Fruit fly (Drosophila melanogaster) whole organism, embryonic: Measurements from ENCODE around the gene Ssk.
A peak's percentile ranks its signal among the peaks of the same experiment; 100 is the strongest.

ENCODE experiments used
- Adf1 ChIP-seq: fragments of 200-800 bp; sonication (Bioruptor generic); IDR thresholded peaks from 2 replicates; pipeline ENCODE4 v1.3.6; 2022; ENCODE audit warnings: missing biosample characterization, missing genetic modification characterization
- B-H1 ChIP-seq: fragments of 200-800 bp; sonication (Bioruptor generic); IDR thresholded peaks from 3 replicates; pipeline ENCODE4 v1.3.6; 2022; ENCODE audit warnings: missing biosample characterization, missing genetic modification characterization
- Bteb2 ChIP-seq: fragments of 200-800 bp; sonication (Bioruptor generic); optimal IDR thresholded peaks from 2 replicates; lab custom pipeline; 2016; ENCODE audit warnings: missing biosample characterization, missing genetic modification characterization
- CG10543 ChIP-seq: fragments of 200-800 bp; sonication (Bioruptor generic); optimal IDR thresholded peaks from 3 replicates; lab custom pipeline; 2017; ENCODE audit warnings: missing biosample characterization, mild to moderate bottlenecking, missing genetic modification characterization, moderate library complexity
- CG11560 ChIP-seq: fragments of 200-800 bp; sonication (Bioruptor generic); IDR thresholded peaks from 3 replicates; pipeline ENCODE4 v1.3.6; 2022; ENCODE audit warnings: missing biosample characterization, missing genetic modification characterization
- CG14014 ChIP-seq: fragments of 200-800 bp; sonication (Bioruptor generic); IDR thresholded peaks from 2 replicates; pipeline ENCODE4 v1.3.6; 2022; ENCODE audit warnings: missing biosample characterization, missing genetic modification characterization
- CG15269 ChIP-seq: fragments of 200-800 bp; sonication (Bioruptor generic); optimal IDR thresholded peaks from 2 replicates; lab custom pipeline; 2018; ENCODE audit warnings: missing biosample characterization, mild to moderate bottlenecking, missing genetic modification characterization, moderate library complexity
- CG15601 ChIP-seq: fragments of 200-800 bp; sonication (Bioruptor generic); optimal IDR thresholded peaks from 3 replicates; lab custom pipeline; 2019; ENCODE audit warnings: missing biosample characterization, mild to moderate bottlenecking, missing genetic modification characterization, moderate library complexity
- CG34376 ChIP-seq: fragments of 200-800 bp; sonication (Bioruptor generic); optimal IDR thresholded peaks from 2 replicates; lab custom pipeline; 2018; ENCODE audit warnings: missing biosample characterization, mild to moderate bottlenecking, missing genetic modification characterization
- CG6791 ChIP-seq: fragments of 200-800 bp; sonication (Bioruptor generic); IDR thresholded peaks from 3 replicates; pipeline ENCODE4 v1.3.6; 2022; ENCODE audit warnings: missing biosample characterization, missing genetic modification characterization; ENCODE audit not compliant: partially characterized antibody
- CG6813 ChIP-seq: fragments of 200-800 bp; sonication (Bioruptor generic); optimal IDR thresholded peaks from 2 replicates; lab custom pipeline; 2017; ENCODE audit warnings: missing biosample characterization, missing genetic modification characterization, mild to moderate bottlenecking, moderate library complexity, missing genetic modification reagents
- CG8089 ChIP-seq: fragments of 200-800 bp; sonication (Bioruptor generic); optimal IDR thresholded peaks from 3 replicates; lab custom pipeline; 2016; ENCODE audit warnings: missing biosample characterization, missing genetic modification characterization
- CG8388 ChIP-seq: fragments of 200-800 bp; sonication (Bioruptor generic); optimal IDR thresholded peaks from 2 replicates; lab custom pipeline; 2019; ENCODE audit warnings: missing biosample characterization, mild to moderate bottlenecking, missing genetic modification characterization, moderate library complexity
- CG8478 ChIP-seq: fragments of >200 bp; optimal IDR thresholded peaks from 2 replicates; lab custom pipeline; 2018
- CrebB ChIP-seq: fragments of 200-800 bp; sonication (Bioruptor generic); optimal IDR thresholded peaks from 3 replicates; lab custom pipeline; 2018; ENCODE audit warnings: missing biosample characterization, mild to moderate bottlenecking, missing genetic modification characterization
- Dbx ChIP-seq: fragments of 200-800 bp; sonication (Bioruptor generic); IDR thresholded peaks from 3 replicates; pipeline ENCODE4 v1.3.6; 2022; ENCODE audit warnings: missing biosample characterization, missing genetic modification characterization
- ERR ChIP-seq: fragments of 200-800 bp; sonication (Bioruptor generic); optimal IDR thresholded peaks from 2 replicates; lab custom pipeline; 2016; ENCODE audit warnings: missing biosample characterization, missing genetic modification characterization
- Eip74EF ChIP-seq, 2 experiments: fragments of 200-800 bp in 1 of 2; fragments of >200 bp in 1 of 2; sonication (Bioruptor generic) in 1 of 2; optimal IDR thresholded peaks; 2 replicates each; lab custom pipeline; 2017 to 2019; ENCODE audit warnings: missing biosample characterization in 2 of 2, missing genetic modification characterization in 2 of 2, mild to moderate bottlenecking in 1 of 2, moderate library complexity in 1 of 2
- Hr39 ChIP-seq: fragments of >200 bp; optimal IDR thresholded peaks from 2 replicates; lab custom pipeline; 2017
- Hsf ChIP-seq: fragments of 200-800 bp; sonication (Bioruptor generic); optimal IDR thresholded peaks from 3 replicates; lab custom pipeline; 2016; ENCODE audit warnings: missing biosample characterization, missing genetic modification characterization
- Max ChIP-seq: fragments of 200-800 bp; sonication (Bioruptor generic); optimal IDR thresholded peaks from 2 replicates; lab custom pipeline; 2016; ENCODE audit warnings: missing biosample characterization, mild to moderate bottlenecking, missing genetic modification characterization
- Med ChIP-seq: fragments of 200-800 bp; sonication (Bioruptor generic); peaks from one replicate; lab custom pipeline; 2016; ENCODE audit warnings: missing biosample characterization, missing genetic modification characterization, mild to moderate bottlenecking, inconsistent platforms, moderate library complexity
- Meics ChIP-seq: fragments of 200-800 bp; sonication (Bioruptor generic); optimal IDR thresholded peaks from 2 replicates; lab custom pipeline; 2017; ENCODE audit warnings: missing biosample characterization, mild to moderate bottlenecking, missing genetic modification characterization
- Mes4 ChIP-seq: fragments of 200-800 bp; sonication (Bioruptor generic); optimal IDR thresholded peaks from 2 replicates; lab custom pipeline; 2016; ENCODE audit warnings: missing biosample characterization, missing genetic modification characterization
- Nf-YC ChIP-seq: fragments of 200-800 bp; optimal IDR thresholded peaks from 3 replicates; lab custom pipeline; 2019; ENCODE audit warnings: missing biosample characterization, mild to moderate bottlenecking, missing genetic modification characterization, moderate library complexity
- PHDP ChIP-seq: fragments of 200-800 bp; sonication (Bioruptor generic); optimal IDR thresholded peaks from 3 replicates; lab custom pipeline; 2018; ENCODE audit warnings: missing biosample characterization, mild to moderate bottlenecking, missing genetic modification characterization, moderate library complexity
- Spps ChIP-seq: fragments of 200-800 bp; sonication (Bioruptor generic); optimal IDR thresholded peaks from 2 replicates; lab custom pipeline; 2018; ENCODE audit warnings: missing biosample characterization, mild to moderate bottlenecking, missing genetic modification characterization
- cg ChIP-seq: fragments of 200-800 bp; sonication (Bioruptor generic); optimal IDR thresholded peaks from 3 replicates; lab custom pipeline; 2019; ENCODE audit warnings: missing biosample characterization, mild to moderate bottlenecking, missing genetic modification characterization, moderate library complexity
- chif ChIP-seq, 2 experiments: fragments of 200-800 bp; sonication (Bioruptor generic); optimal IDR thresholded peaks; 3 replicates each; lab custom pipeline; 2016; ENCODE audit warnings: missing biosample characterization in 2 of 2, missing genetic modification characterization in 2 of 2
- dan ChIP-seq: fragments of 200-800 bp; sonication (Bioruptor generic); IDR thresholded peaks from 2 replicates; pipeline ENCODE4 v1.3.6; 2022; ENCODE audit warnings: missing biosample characterization, missing genetic modification characterization
- danr ChIP-seq: fragments of 200-800 bp; sonication (Bioruptor generic); IDR thresholded peaks from 2 replicates; pipeline ENCODE4 v1.3.6; 2022; ENCODE audit warnings: missing biosample characterization, missing genetic modification characterization
- disco-r ChIP-seq: fragments of 200-800 bp; sonication (Bioruptor generic); optimal IDR thresholded peaks from 2 replicates; lab custom pipeline; 2016; ENCODE audit warnings: missing biosample characterization, missing genetic modification characterization
- emc ChIP-seq: fragments of 200-800 bp; sonication (Bioruptor generic); optimal IDR thresholded peaks from 2 replicates; lab custom pipeline; 2016; ENCODE audit warnings: missing biosample characterization, missing genetic modification characterization
- ems ChIP-seq: fragments of 200-800 bp; sonication (Bioruptor generic); optimal IDR thresholded peaks from 3 replicates; lab custom pipeline; 2016; ENCODE audit warnings: missing biosample characterization, missing genetic modification characterization
- eve ChIP-seq, 2 experiments: fragments of >200 bp; optimal IDR thresholded peaks; 2 replicates each; lab custom pipeline; 2017; ENCODE audit warnings: missing biosample characterization in 2 of 2, missing genetic modification characterization in 2 of 2
- fd96Cb ChIP-seq: fragments of 200-800 bp; sonication (Bioruptor generic); optimal IDR thresholded peaks from 2 replicates; lab custom pipeline; 2018; ENCODE audit warnings: missing biosample characterization, mild to moderate bottlenecking, missing genetic modification characterization, moderate library complexity
- grn ChIP-seq: fragments of 200-800 bp; sonication (Bioruptor generic); optimal IDR thresholded peaks from 3 replicates; lab custom pipeline; 2017; ENCODE audit warnings: missing biosample characterization, missing genetic modification characterization
- gsb ChIP-seq: fragments of 200-800 bp; sonication (Bioruptor generic); IDR thresholded peaks from 2 replicates; pipeline ENCODE4 v1.3.6; 2022; ENCODE audit warnings: missing biosample characterization, missing genetic modification characterization
- ken ChIP-seq: fragments of 200-800 bp; sonication (Bioruptor generic); IDR thresholded peaks from 3 replicates; pipeline ENCODE4 v1.3.6; 2022; ENCODE audit warnings: missing biosample characterization, missing genetic modification characterization
- phol ChIP-seq: fragments of 200-800 bp; sonication (Bioruptor generic); optimal IDR thresholded peaks from 3 replicates; lab custom pipeline; 2018; ENCODE audit warnings: missing biosample characterization, mild to moderate bottlenecking, missing genetic modification characterization, moderate library complexity
- repo ChIP-seq: fragments of 200-800 bp; sonication (Bioruptor generic); optimal IDR thresholded peaks from 2 replicates; lab custom pipeline; 2016; ENCODE audit warnings: missing biosample characterization, missing genetic modification characterization
- sisA ChIP-seq: fragments of 200-800 bp; sonication (Bioruptor generic); IDR thresholded peaks from 2 replicates; pipeline ENCODE4 v1.3.6; 2022; ENCODE audit warnings: missing biosample characterization, missing genetic modification characterization
- so ChIP-seq: fragments of 200-800 bp; sonication (Bioruptor generic); IDR thresholded peaks from 3 replicates; pipeline ENCODE4 v1.3.6; 2022; ENCODE audit warnings: missing biosample characterization, missing genetic modification characterization
- sob ChIP-seq: fragments of 200-800 bp; sonication (Bioruptor generic); IDR thresholded peaks from 2 replicates; pipeline ENCODE4 v1.3.6; 2022; ENCODE audit warnings: missing biosample characterization, missing genetic modification characterization
- sr ChIP-seq: fragments of 200-800 bp; sonication (Bioruptor generic); IDR thresholded peaks from 3 replicates; pipeline ENCODE4 v1.3.6; 2022; ENCODE audit warnings: missing biosample characterization, missing genetic modification characterization
- ssp ChIP-seq: fragments of 200-800 bp; sonication (Bioruptor generic); IDR thresholded peaks from 2 replicates; pipeline ENCODE4 v1.3.6; 2022; ENCODE audit warnings: missing biosample characterization, missing genetic modification characterization
- sug ChIP-seq: fragments of 200-800 bp; optimal IDR thresholded peaks from 2 replicates; lab custom pipeline; 2019; ENCODE audit warnings: missing biosample characterization, mild to moderate bottlenecking, missing genetic modification characterization, moderate library complexity
- toy ChIP-seq: fragments of 200-800 bp; sonication (Bioruptor generic); IDR thresholded peaks from 2 replicates; pipeline ENCODE4 v1.3.6; 2022; ENCODE audit warnings: missing biosample characterization, missing genetic modification characterization
- ttk ChIP-seq: fragments of 200-800 bp; sonication (Bioruptor generic); IDR thresholded peaks from 2 replicates; pipeline ENCODE4 v2.1.2; 2022; ENCODE audit warnings: missing biosample characterization, missing genetic modification characterization
- unc-4 ChIP-seq: fragments of 200-800 bp; sonication (Bioruptor generic); IDR thresholded peaks from 2 replicates; pipeline ENCODE4 v1.3.6; 2022; ENCODE audit warnings: missing biosample characterization, missing genetic modification characterization; ENCODE audit not compliant: partially characterized antibody
- wdn ChIP-seq: fragments of 200-800 bp; sonication (Bioruptor generic); IDR thresholded peaks from 2 replicates; pipeline ENCODE4 v1.3.6; 2022; ENCODE audit warnings: missing biosample characterization, missing genetic modification characterization
- yki ChIP-seq: fragments of >200 bp; optimal IDR thresholded peaks from 3 replicates; lab custom pipeline; 2018

Gene Ssk

DNA sequence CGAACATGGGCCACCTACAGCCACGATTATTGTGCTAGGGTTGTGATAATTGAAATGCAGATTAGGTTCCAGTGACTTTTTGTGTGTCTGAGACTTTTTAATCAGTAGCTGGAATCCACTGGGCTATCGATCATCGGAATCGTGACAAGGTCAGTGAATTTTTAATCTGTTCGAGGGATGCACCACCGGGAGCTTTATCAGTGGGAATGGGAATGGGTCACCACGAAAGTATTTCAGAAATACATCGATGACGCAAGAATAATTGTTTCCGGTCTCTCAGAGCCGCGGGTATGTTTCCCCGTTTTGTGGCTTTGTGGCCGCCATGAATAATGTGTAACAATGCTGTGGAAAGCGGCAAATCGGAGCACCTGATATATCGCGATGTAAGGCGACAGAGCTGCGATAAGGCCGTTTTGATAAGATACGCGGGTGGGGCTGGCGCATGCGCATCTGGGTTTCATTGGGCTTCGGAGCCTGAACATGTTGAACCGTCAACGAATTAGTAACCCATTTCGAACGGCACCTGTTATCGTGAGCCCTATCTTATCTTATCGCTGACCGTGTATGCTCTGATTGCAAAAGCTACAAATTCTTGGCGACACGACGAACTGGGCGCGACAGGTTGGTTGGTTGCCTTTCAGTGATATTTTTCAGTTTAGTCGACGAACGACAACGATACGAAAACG is at the start of gene Ssk (continued):
- TF ChIP-seq sr (no peak), unc-4 (GFP tag; lab: Robert Waterston, UW) (no peak), sob (GFP tag; lab: Robert Waterston, UW) (peak; percentile 46; the same call in 1 of the 2 replicates), Spps (tag; lab: Kevin White, UChicago) (no peak), Med (peak; percentile 30), B-H1 (no peak), gsb (GFP tag; lab: Robert Waterston, UW) (peak; percentile 30; the same call in 1 of the 2 replicates), Adf1 (GFP tag; lab: Robert Waterston, UW) (peak; percentile 56; the same call in 1 of the 2 replicates), so (GFP tag; lab: Robert Waterston, UW) (peak; percentile 36; the same call in 1 of the 3 replicates), Hsf (GFP tag; lab: Kevin White, UChicago) (no peak), Mes4 (GFP tag; lab: Kevin White, UChicago) (no peak), CrebB (peak; percentile 47), CG15601 (tag; lab: Kevin White, UChicago) (no peak), ssp (GFP tag; lab: Robert Waterston, UW) (no peak), toy (no peak), grn (GFP tag; lab: Kevin White, UChicago) (peak; percentile 98), cg (no peak), CG11560 (no peak), sisA (no peak), CG10543 (GFP tag; lab: Kevin White, UChicago) (peak; percentile 90), danr (GFP tag; lab: Robert Waterston, UW) (no peak), ttk (GFP tag; lab: Robert Waterston, UW) (no peak), eve (GFP tag; optimal IDR thresholded peaks at IDR 0.05; lab: Kevin White, UChicago) (peak in 1 of 2 experiments; percentile 31), CG6791 (GFP tag; lab: Robert Waterston, UW) (no peak), Meics (GFP tag; lab: Kevin White, UChicago) (no peak), emc (no peak), ken (GFP tag; lab: Robert Waterston, UW) (0 out of 3 replicates have a peak, but pooled peaks have one; percentile 22), CG34376 (GFP tag; lab: Kevin White, UChicago) (peak; percentile 82), PHDP (tag; lab: Kevin White, UChicago) (peak; percentile 12), Eip74EF (GFP tag; optimal IDR thresholded peaks at IDR 0.05; lab: Kevin White, UChicago) (peak in 1 of 2 experiments; percentile 22), Hr39 (lab: Kevin White, UChicago) (no peak), chif (GFP tag; optimal IDR thresholded peaks at IDR 0.05; lab: Kevin White, UChicago) (no peak), phol (tag; lab: Kevin White, UChicago) (no peak), repo (GFP tag; lab: Kevin White, UChicago) (no peak), dan (GFP tag; lab: Robert Waterston, UW) (no peak), CG14014 (GFP tag; lab: Robert Waterston, UW) (0 out of 2 replicates have a peak, but pooled peaks have one; percentile 39), CG6813 (GFP tag; lab: Kevin White, UChicago) (no peak), ERR (GFP tag; lab: Kevin White, UChicago) (no peak), ems (GFP tag; lab: Kevin White, UChicago) (no peak), Dbx (GFP tag; lab: Robert Waterston, UW) (no peak; the same call in 2 of the 3 replicates), wdn (no peak), sug (tag; lab: Kevin White, UChicago) (peak; percentile 81), CG8089 (no peak), CG8478 (no peak), disco-r (GFP tag; lab: Kevin White, UChicago) (no peak), Bteb2 (no peak), Nf-YC (tag; lab: Kevin White, UChicago) (peak; percentile 45), fd96Cb (tag; lab: Kevin White, UChicago) (no peak), CG15269 (no peak), CG8388 (GFP tag; lab: Kevin White, UChicago) (no peak), Max (GFP tag; lab: Kevin White, UChicago) (no peak), yki (lab: Kevin White, UChicago) (no peak)
